Worm (Caenorhabditis elegans) whole organism, midembryonic: ENCODE measurements around the gene K08F8.15.

Experiments used
- T22C8.4 ChIP-seq: fragments of 200-800 bp; sonication (Bioruptor generic); IDR thresholded peaks from 2 replicates; pipeline ENCODE4 v1.3.6; 2022; ENCODE audit warnings: missing genetic modification characterization, missing compliant biosample characterization
- cog-1 ChIP-seq: sonication (generic microtip); optimal IDR thresholded peaks from 2 replicates; lab custom pipeline; 2016; ENCODE audit warnings: missing genetic modification characterization, missing compliant biosample characterization
- flt-1 ChIP-seq: fragments of 200-800 bp; sonication (Bioruptor generic); IDR thresholded peaks from 2 replicates; pipeline ENCODE4 v1.3.6; 2022; ENCODE audit warnings: missing genetic modification characterization, missing compliant biosample characterization
- med-1 ChIP-seq: sonication (generic microtip); optimal IDR thresholded peaks from 2 replicates; lab custom pipeline; 2017; ENCODE audit warnings: missing genetic modification characterization, mild to moderate bottlenecking, missing compliant biosample characterization, antibody characterized with exemption, missing genetic modification reagents; ENCODE audit not compliant: insufficient read depth
- ref-1 ChIP-seq: fragments of 200-800 bp; sonication (Bioruptor generic); conservative IDR thresholded peaks from 2 replicates; pipeline ENCODE4 v1.3.6; 2022; ENCODE audit warnings: missing genetic modification reagents, missing genetic modification characterization, missing compliant biosample characterization
- tab-1 ChIP-seq: fragments of 200-800 bp; sonication (Bioruptor generic); IDR thresholded peaks from 2 replicates; pipeline ENCODE4 v1.3.6; 2022; ENCODE audit warnings: missing genetic modification characterization, missing compliant biosample characterization
- ztf-23 ChIP-seq: fragments of 200-800 bp; sonication (Bioruptor generic); IDR thresholded peaks from 2 replicates; pipeline ENCODE4 v1.3.6; 2022; ENCODE audit warnings: missing genetic modification reagents, missing genetic modification characterization, missing compliant biosample characterization
- ztf-29 ChIP-seq: fragments of 200-800 bp; sonication (Bioruptor generic); IDR thresholded peaks from 2 replicates; pipeline ENCODE4 v1.3.6; 2022; ENCODE audit warnings: missing genetic modification reagents, missing genetic modification characterization, missing compliant biosample characterization

- TF ChIP-seq ztf-29 (GFP tag; lab: Robert Waterston, UW): no peak
- TF ChIP-seq flt-1: no peak
- no peak for TF ChIP-seq ztf-23 (GFP tag; lab: Robert Waterston, UW)
- no peak for TF ChIP-seq ref-1 (GFP tag; lab: Robert Waterston, UW)
- no peak for TF ChIP-seq T22C8.4 (GFP tag; lab: Robert Waterston, UW)
- TF ChIP-seq tab-1 (GFP tag; lab: Robert Waterston, UW): no peak
- no peak for TF ChIP-seq med-1 (GFP tag; lab: Kevin White, UChicago)
- TF ChIP-seq cog-1 (tag; lab: Kevin White, UChicago): no peak
Observed at ce11 chrII:8783451-8783967, 16.9 kb downstream of the K08F8.15 start, which contains the start of gene sgn-1.
